Worm (Caenorhabditis elegans) whole organism, midembryonic: Measurements from ENCODE around the gene srv-15.

ENCODE experiments used
- cog-1 ChIP-seq: sonication (generic microtip); optimal IDR thresholded peaks from 2 replicates; lab custom pipeline; 2016; ENCODE audit warnings: missing genetic modification characterization, missing compliant biosample characterization
- ztf-29 ChIP-seq: fragments of 200-800 bp; sonication (Bioruptor generic); IDR thresholded peaks from 2 replicates; pipeline ENCODE4 v1.3.6; 2022; ENCODE audit warnings: missing genetic modification reagents, missing genetic modification characterization, missing compliant biosample characterization

DNA sequence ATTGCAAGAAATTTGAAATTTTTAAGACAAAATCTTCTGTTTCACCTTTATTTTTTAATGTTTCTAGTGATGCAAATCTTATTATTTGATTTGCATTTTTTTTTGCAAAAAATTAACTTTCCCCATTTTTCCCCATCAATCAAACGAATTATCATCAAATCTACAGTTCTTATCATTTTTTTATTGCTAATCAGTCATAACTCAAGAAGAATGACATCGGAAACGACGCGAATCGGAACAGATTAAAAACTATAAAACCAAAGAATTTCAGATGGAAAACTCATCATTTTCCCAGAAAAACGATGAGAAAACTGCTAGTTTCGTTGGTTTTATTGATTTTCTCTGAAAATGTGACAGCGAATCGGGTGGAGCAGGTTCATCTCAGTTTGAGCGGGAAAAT, 45.3 kb downstream of the srv-15 start, which contains the start of gene Y105C5B.15:
- no peak for TF ChIP-seq ztf-29 (GFP tag; lab: Robert Waterston, UW)
- TF ChIP-seq cog-1 (tag; lab: Kevin White, UChicago), result no peak
